Worm (Caenorhabditis elegans) whole organism, L1 larva: Measurements from ENCODE around the gene pho-5.

ENCODE experiments used
- C04F5.9 ChIP-seq: sonication (generic microtip); optimal IDR thresholded peaks from 2 replicates; lab custom pipeline; 2016; ENCODE audit warnings: missing genetic modification characterization, missing compliant biosample characterization
- C16A3.4 ChIP-seq: fragments of 150-350 bp; optimal IDR thresholded peaks from 2 replicates; lab custom pipeline; 2014; ENCODE audit warnings: missing biosample characterization, missing genetic modification characterization
- Y116A8C.19 ChIP-seq: sonication (generic microtip); optimal IDR thresholded peaks from 2 replicates; lab custom pipeline; 2016; ENCODE audit warnings: missing compliant biosample characterization, missing genetic modification characterization, borderline replicate concordance
- aha-1 ChIP-seq: fragments of 150-350 bp; optimal IDR thresholded peaks from 2 replicates; lab custom pipeline; 2014; ENCODE audit warnings: missing biosample characterization, missing genetic modification characterization
- aly-2 ChIP-seq: fragments of 150-350 bp; optimal IDR thresholded peaks from 2 replicates; lab custom pipeline; 2014; ENCODE audit warnings: missing biosample characterization, missing genetic modification characterization
- ama-1 ChIP-seq: fragments of 150-350 bp; optimal IDR thresholded peaks from 2 replicates; lab custom pipeline; 2014
- ceh-8 ChIP-seq: fragments of 200-800 bp; sonication (Bioruptor generic); optimal IDR thresholded peaks from 2 replicates; lab custom pipeline; 2018; ENCODE audit warnings: mild to moderate bottlenecking, missing genetic modification characterization, moderate library complexity, missing compliant biosample characterization
- ceh-82 ChIP-seq, 3 experiments: fragments of 150-350 bp in 1 of 3; sonication (generic microtip) in 2 of 3; optimal IDR thresholded peaks; 2 replicates each; lab custom pipeline; 2014 to 2017; ENCODE audit warnings: missing biosample characterization in 3 of 3, missing genetic modification characterization in 3 of 3
- dpl-1 ChIP-seq, 3 experiments: fragments of 150-350 bp in 2 of 3; sonication (generic microtip) in 1 of 3; optimal IDR thresholded peaks; 2 replicates each; lab custom pipeline; 2014 to 2017; ENCODE audit warnings: missing biosample characterization in 3 of 3, missing genetic modification characterization in 3 of 3, missing genetic modification reagents in 3 of 3
- dsc-1 ChIP-seq: sonication (generic microtip); optimal IDR thresholded peaks from 2 replicates; lab custom pipeline; 2016; ENCODE audit warnings: mild to moderate bottlenecking, missing genetic modification characterization, missing compliant biosample characterization
- efl-1 ChIP-seq, 4 experiments: fragments of 150-350 bp; optimal IDR thresholded peaks in 3 of 4; peaks in 1 of 4; 1 replicate in 1 of 4; 2 replicates in 3 of 4; lab custom pipeline; 2014; ENCODE audit warnings: missing biosample characterization in 2 of 4, missing genetic modification characterization in 2 of 4, missing genetic modification reagents in 2 of 4
- efl-3 ChIP-seq: fragments of 200-800 bp; sonication (Bioruptor generic); optimal IDR thresholded peaks from 2 replicates; lab custom pipeline; 2018; ENCODE audit warnings: mild to moderate bottlenecking, missing genetic modification characterization, missing compliant biosample characterization
- elt-2 ChIP-seq: sonication (generic microtip); optimal IDR thresholded peaks from 2 replicates; lab custom pipeline; 2016; ENCODE audit warnings: missing genetic modification characterization, mild to moderate bottlenecking, inconsistent platforms, missing compliant biosample characterization, missing genetic modification reagents
- elt-3 ChIP-seq, 6 experiments: fragments of 150-350 bp in 1 of 6; sonication (generic microtip); optimal IDR thresholded peaks; 2 replicates each; lab custom pipeline; 2017 to 2018; ENCODE audit warnings: missing biosample characterization in 6 of 6, missing genetic modification characterization in 6 of 6, inconsistent platforms in 1 of 6
- ets-5 ChIP-seq: fragments of 200-800 bp; sonication (Bioruptor generic); IDR thresholded peaks from 2 replicates; pipeline ENCODE4 v1.3.6; 2022; ENCODE audit warnings: missing genetic modification characterization, missing compliant biosample characterization
- fkh-10 ChIP-seq: sonication (generic microtip); optimal IDR thresholded peaks from 2 replicates; lab custom pipeline; 2017; ENCODE audit warnings: missing biosample characterization, missing genetic modification reagents, missing genetic modification characterization
- fkh-8 ChIP-seq: sonication (generic microtip); optimal IDR thresholded peaks from 2 replicates; lab custom pipeline; 2016; ENCODE audit warnings: mild to moderate bottlenecking, missing genetic modification characterization, missing compliant biosample characterization
- fos-1 ChIP-seq: fragments of 150-350 bp; optimal IDR thresholded peaks from 2 replicates; lab custom pipeline; 2014; ENCODE audit warnings: missing biosample characterization, missing genetic modification characterization
- hlh-17 ChIP-seq: fragments of 200-800 bp; sonication (Bioruptor generic); optimal IDR thresholded peaks from 2 replicates; lab custom pipeline; 2018; ENCODE audit warnings: missing genetic modification characterization, mild to moderate bottlenecking, missing compliant biosample characterization, moderate library complexity, borderline replicate concordance
- hpl-2 ChIP-seq: fragments of 150-350 bp; optimal IDR thresholded peaks from 2 replicates; lab custom pipeline; 2014; ENCODE audit warnings: missing biosample characterization, missing genetic modification reagents, missing genetic modification characterization
- irx-1 ChIP-seq: sonication (generic microtip); optimal IDR thresholded peaks from 2 replicates; lab custom pipeline; 2016; ENCODE audit warnings: missing genetic modification characterization, missing compliant biosample characterization
- isw-1 ChIP-seq: fragments of 200-800 bp; sonication (Bioruptor generic); IDR thresholded peaks from 2 replicates; pipeline ENCODE4 v1.3.6; 2022; ENCODE audit warnings: missing genetic modification characterization, missing compliant biosample characterization
- jun-1 ChIP-seq: fragments of 150-350 bp; optimal IDR thresholded peaks from 2 replicates; lab custom pipeline; 2014; ENCODE audit warnings: missing biosample characterization, missing genetic modification reagents, missing genetic modification characterization
- lin-14 ChIP-seq: fragments of 200-800 bp; sonication (Bioruptor generic); optimal IDR thresholded peaks from 2 replicates; lab custom pipeline; 2018; ENCODE audit warnings: mild to moderate bottlenecking, missing genetic modification characterization, moderate library complexity, missing compliant biosample characterization
- lin-15B ChIP-seq: fragments of 150-350 bp; sonication (generic microtip); optimal IDR thresholded peaks from 3 replicates; lab custom pipeline; 2014; ENCODE audit warnings: missing biosample characterization, missing genetic modification characterization
- lir-3 ChIP-seq: sonication (generic microtip); optimal IDR thresholded peaks from 2 replicates; lab custom pipeline; 2016; ENCODE audit warnings: mild to moderate bottlenecking, missing genetic modification characterization, moderate library complexity, missing compliant biosample characterization; ENCODE audit not compliant: poor library complexity
- lsy-2 ChIP-seq, 2 experiments: fragments of 150-350 bp; optimal IDR thresholded peaks; 2 replicates each; lab custom pipeline; 2014; ENCODE audit warnings: missing biosample characterization in 2 of 2, missing genetic modification characterization in 2 of 2
- mdl-1 ChIP-seq, 2 experiments: fragments of 150-350 bp; optimal IDR thresholded peaks; 2 replicates each; lab custom pipeline; 2014 to 2017; ENCODE audit warnings: missing biosample characterization in 2 of 2, missing genetic modification characterization in 2 of 2, inconsistent platforms in 1 of 2
- mep-1 ChIP-seq: fragments of 150-350 bp; optimal IDR thresholded peaks from 2 replicates; lab custom pipeline; 2014; ENCODE audit warnings: missing biosample characterization, missing genetic modification characterization
- nhr-11 ChIP-seq: fragments of 150-350 bp; optimal IDR thresholded peaks from 2 replicates; lab custom pipeline; 2014; ENCODE audit warnings: missing biosample characterization, missing genetic modification characterization
- nhr-12 ChIP-seq: sonication (generic microtip); optimal IDR thresholded peaks from 2 replicates; lab custom pipeline; 2017; ENCODE audit warnings: missing biosample characterization, missing genetic modification characterization
- nhr-19 ChIP-seq: fragments of 200-800 bp; sonication (Bioruptor generic); conservative IDR thresholded peaks from 2 replicates; pipeline ENCODE4 v1.3.6; 2022; ENCODE audit warnings: missing genetic modification characterization, missing compliant biosample characterization
- nhr-20 ChIP-seq: sonication (generic microtip); optimal IDR thresholded peaks from 2 replicates; lab custom pipeline; 2016; ENCODE audit warnings: mild to moderate bottlenecking, missing genetic modification characterization, missing compliant biosample characterization
- nhr-47 ChIP-seq: sonication (generic microtip); optimal IDR thresholded peaks from 2 replicates; lab custom pipeline; 2016; ENCODE audit warnings: mild to moderate bottlenecking, missing genetic modification characterization, moderate library complexity, missing compliant biosample characterization
- nhr-77 ChIP-seq: fragments of 150-350 bp; optimal IDR thresholded peaks from 2 replicates; lab custom pipeline; 2014; ENCODE audit warnings: missing biosample characterization, missing genetic modification characterization
- pag-3 ChIP-seq: sonication (generic microtip); optimal IDR thresholded peaks from 2 replicates; lab custom pipeline; 2017; ENCODE audit warnings: missing genetic modification characterization, mild to moderate bottlenecking, missing compliant biosample characterization, antibody characterized with exemption, borderline replicate concordance; ENCODE audit not compliant: insufficient read depth
- pax-3 ChIP-seq: fragments of 200-800 bp; sonication (Bioruptor generic); optimal IDR thresholded peaks from 2 replicates; lab custom pipeline; 2018; ENCODE audit warnings: mild to moderate bottlenecking, missing genetic modification characterization, moderate library complexity, missing compliant biosample characterization
- pqm-1 ChIP-seq: sonication (generic microtip); optimal IDR thresholded peaks from 3 replicates; lab custom pipeline; 2017; ENCODE audit warnings: missing biosample characterization, missing genetic modification characterization
- skn-1 ChIP-seq: fragments of 150-350 bp; optimal IDR thresholded peaks from 2 replicates; lab custom pipeline; 2014; ENCODE audit warnings: missing biosample characterization, missing genetic modification characterization
- snpc-4 ChIP-seq: fragments of 150-350 bp; optimal IDR thresholded peaks from 2 replicates; lab custom pipeline; 2014; ENCODE audit warnings: missing biosample characterization, missing genetic modification characterization
- sox-4 ChIP-seq: sonication (generic microtip); optimal IDR thresholded peaks from 2 replicates; lab custom pipeline; 2016; ENCODE audit warnings: missing genetic modification characterization, missing compliant biosample characterization
- sptf-1 ChIP-seq: fragments of 150-350 bp; optimal IDR thresholded peaks from 2 replicates; lab custom pipeline; 2014; ENCODE audit warnings: missing biosample characterization, missing genetic modification characterization
- sup-37 ChIP-seq: fragments of 200-800 bp; sonication (Bioruptor generic); optimal IDR thresholded peaks from 2 replicates; lab custom pipeline; 2018; ENCODE audit warnings: mild to moderate bottlenecking, missing genetic modification characterization, missing compliant biosample characterization
- swsn-7 ChIP-seq: sonication (generic microtip); optimal IDR thresholded peaks from 2 replicates; lab custom pipeline; 2016; ENCODE audit warnings: missing genetic modification characterization, missing compliant biosample characterization
- tlp-1 ChIP-seq: fragments of 150-350 bp; optimal IDR thresholded peaks from 2 replicates; lab custom pipeline; 2014; ENCODE audit warnings: missing biosample characterization, missing genetic modification characterization
- unc-130 ChIP-seq: fragments of 150-350 bp; optimal IDR thresholded peaks from 2 replicates; lab custom pipeline; 2017; ENCODE audit warnings: missing biosample characterization, missing genetic modification characterization, inconsistent platforms
- unc-98 ChIP-seq: fragments of 200-800 bp; sonication (Bioruptor generic); IDR thresholded peaks from 2 replicates; pipeline ENCODE4 v1.3.6; 2022; ENCODE audit warnings: missing genetic modification characterization, missing compliant biosample characterization
- vab-15 ChIP-seq: sonication (generic microtip); optimal IDR thresholded peaks from 2 replicates; lab custom pipeline; 2017; ENCODE audit warnings: missing genotype, mild to moderate bottlenecking, missing genetic modification characterization, missing compliant biosample characterization
- xbp-1 ChIP-seq: sonication (generic microtip); optimal IDR thresholded peaks from 2 replicates; lab custom pipeline; 2016; ENCODE audit warnings: missing genetic modification characterization, missing compliant biosample characterization
- zag-1 ChIP-seq: fragments of 150-350 bp; optimal IDR thresholded peaks from 2 replicates; lab custom pipeline; 2014; ENCODE audit warnings: missing biosample characterization, missing genetic modification characterization
- zip-4 ChIP-seq: fragments of 200-800 bp; sonication (Bioruptor generic); optimal IDR thresholded peaks from 2 replicates; lab custom pipeline; 2018; ENCODE audit warnings: mild to moderate bottlenecking, missing genetic modification characterization, moderate library complexity, missing compliant biosample characterization
- ztf-11 ChIP-seq, 2 experiments: sonication (generic microtip); optimal IDR thresholded peaks; 2 replicates each; lab custom pipeline; 2016 to 2017; ENCODE audit warnings: missing genetic modification characterization in 2 of 2, missing biosample characterization in 1 of 2, missing compliant biosample characterization in 1 of 2

pho-5 gene

DNA sequence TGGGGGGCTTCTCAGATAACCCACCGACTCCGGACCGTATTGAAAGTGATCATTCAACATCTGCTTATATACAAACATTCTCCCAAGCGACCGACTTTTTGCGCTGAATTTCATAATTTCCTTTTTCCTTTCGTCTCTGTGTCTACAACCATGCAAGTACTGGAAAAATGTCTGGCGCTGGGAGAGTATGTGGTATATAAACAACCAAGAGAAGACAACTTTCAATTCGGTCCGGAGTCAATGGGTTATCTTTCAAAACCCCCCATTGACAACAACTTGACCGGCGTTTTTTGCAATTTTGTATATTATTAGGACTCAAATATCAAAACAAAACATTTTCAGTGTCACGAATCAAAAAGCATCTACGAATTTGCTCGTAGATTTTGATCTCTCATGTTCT, 7.2 kb downstream of the pho-5 start:
- no peak for TF ChIP-seq fkh-10 (GFP tag; lab: Kevin White, UChicago)
- TF ChIP-seq pax-3 (tag; lab: Kevin White, UChicago) = no peak
- no peak for TF ChIP-seq zag-1 (tag; lab: Kevin White, UChicago)
- TF ChIP-seq lir-3 (tag; lab: Kevin White, UChicago) = no peak
- TF ChIP-seq pag-3 (tag; lab: Kevin White, UChicago) = no peak
- peak; percentile 64 for TF ChIP-seq fos-1 (tag; lab: Kevin White, UChicago)
- no peak for TF ChIP-seq ets-5
- TF ChIP-seq aly-2 (tag; lab: Kevin White, UChicago) = no peak
- peak in 1 of 2 experiments; percentile 37 for TF ChIP-seq mdl-1 (tag; optimal IDR thresholded peaks at IDR 0.05; lab: Kevin White, UChicago)
- peak in 2 of 3 experiments; percentile 58 to 61 for TF ChIP-seq ceh-82 (tag; optimal IDR thresholded peaks at IDR 0.05; lab: Kevin White, UChicago)
- TF ChIP-seq elt-2 (tag; lab: Kevin White, UChicago) = peak; percentile 66
- no peak for TF ChIP-seq tlp-1 (tag; lab: Kevin White, UChicago)
- TF ChIP-seq hpl-2 (GFP tag; lab: Kevin White, UChicago) = peak; percentile 27
- peak; percentile 78 for TF ChIP-seq C16A3.4
- no peak for TF ChIP-seq elt-3 (tag; optimal IDR thresholded peaks at IDR 0.05; lab: Kevin White, UChicago)
- TF ChIP-seq isw-1 (GFP tag; lab: Robert Waterston, UW) = peak; percentile 38
- TF ChIP-seq vab-15 (tag; lab: Kevin White, UChicago) = no peak
- TF ChIP-seq skn-1 (tag; lab: Kevin White, UChicago) = peak; percentile 76
- peak; percentile 3 for TF ChIP-seq dsc-1 (tag; lab: Kevin White, UChicago)
- TF ChIP-seq ceh-8 (GFP tag; lab: Kevin White, UChicago) = peak; percentile 7
- no peak for TF ChIP-seq unc-98 (GFP tag; lab: Robert Waterston, UW)
- no peak for TF ChIP-seq unc-130 (tag; lab: Kevin White, UChicago)
- TF ChIP-seq lsy-2 (tag; optimal IDR thresholded peaks at IDR 0.05; lab: Kevin White, UChicago) = peak; percentile 49 to 85
- TF ChIP-seq ama-1 (lab: Kevin White, UChicago) = no peak
- no peak for TF ChIP-seq aha-1 (tag; lab: Kevin White, UChicago)
- no peak for TF ChIP-seq nhr-12
- TF ChIP-seq C04F5.9 (tag; lab: Kevin White, UChicago) = no peak
- peak; percentile 77 for TF ChIP-seq jun-1 (tag; lab: Kevin White, UChicago)
- peak; percentile 43 for TF ChIP-seq irx-1 (tag; lab: Kevin White, UChicago)
- peak; percentile 39 to 71 for TF ChIP-seq efl-1 (optimal IDR thresholded peaks at IDR 0.05; lab: Kevin White, UChicago)
- TF ChIP-seq efl-1 (GFP tag; optimal IDR thresholded peaks at IDR 0.05 in 1 of 2; lab: Kevin White, UChicago) = peak; percentile 62 to 98
- TF ChIP-seq sptf-1 (tag; lab: Kevin White, UChicago) = no peak
- no peak for TF ChIP-seq efl-3 (GFP tag; lab: Kevin White, UChicago)
- TF ChIP-seq pqm-1 = no peak
- no peak for TF ChIP-seq Y116A8C.19 (tag; lab: Kevin White, UChicago)
- peak; percentile 51 for TF ChIP-seq xbp-1 (tag; lab: Kevin White, UChicago)
- TF ChIP-seq sox-4 = peak; percentile 11
- TF ChIP-seq snpc-4 = peak; percentile 98
- peak; percentile 64 for TF ChIP-seq nhr-20 (tag; lab: Kevin White, UChicago)
- no peak for TF ChIP-seq nhr-11
- TF ChIP-seq hlh-17 = no peak
- TF ChIP-seq swsn-7 (tag; lab: Kevin White, UChicago) = peak; percentile 72
- peak; percentile 41 for TF ChIP-seq lin-14 (GFP tag; lab: Kevin White, UChicago)
- TF ChIP-seq sup-37 (GFP tag; lab: Kevin White, UChicago) = no peak
- TF ChIP-seq fkh-8 (tag; lab: Kevin White, UChicago) = peak; percentile 65
- TF ChIP-seq nhr-19 (GFP tag; lab: Robert Waterston, UW) = peak; percentile 40; the same call in 1 of the 2 replicates
- peak; percentile 74 for TF ChIP-seq nhr-47 (tag; lab: Kevin White, UChicago)
- TF ChIP-seq dpl-1 (GFP tag; optimal IDR thresholded peaks at IDR 0.05; lab: Kevin White, UChicago) = peak; percentile 41 to 65 (median 64)
- TF ChIP-seq nhr-77 (tag; lab: Kevin White, UChicago) = no peak
- no peak for TF ChIP-seq ztf-11 (tag; optimal IDR thresholded peaks at IDR 0.05; lab: Kevin White, UChicago)
- TF ChIP-seq lin-15B (tag; lab: Kevin White, UChicago) = no peak
- TF ChIP-seq zip-4 = peak; percentile 54
- TF ChIP-seq mep-1 (tag; lab: Kevin White, UChicago) = peak; percentile 26
